Worm (Caenorhabditis elegans): Measurements from ENCODE around the gene puf-5.

The puf-5 gene

DNA sequence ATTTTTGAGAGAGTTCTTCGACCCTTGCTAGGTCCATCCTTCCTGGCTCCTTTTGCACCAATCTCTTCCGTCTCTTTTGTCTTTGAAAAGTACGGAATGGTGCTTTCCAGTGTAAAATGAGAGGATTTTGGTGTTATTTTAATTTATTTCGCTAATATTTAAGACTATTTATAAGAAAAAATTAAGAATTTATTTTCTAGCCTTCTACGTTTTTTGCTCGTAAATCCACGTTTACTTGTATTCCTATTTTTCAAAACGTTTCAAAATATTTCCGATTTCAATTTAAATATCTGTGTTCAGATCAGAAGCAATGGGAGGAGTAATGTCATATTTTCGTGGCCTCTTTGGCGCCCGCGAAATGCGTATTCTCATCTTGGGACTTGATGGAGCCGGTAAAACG lies 6.4 kb downstream of the puf-5 start, which contains the start of gene arl-1:
Gene arl-1 (plus strand): TSS at position 301 of the 400 bp plus-strand sequence.
- no peak for TF ChIP-seq dmd-8 (GFP tag; IDR thresholded peaks at IDR 0.05)
- no peak for TF ChIP-seq unc-39 (tag; optimal IDR thresholded peaks at IDR 0.05)
- TF ChIP-seq ctbp-1 (GFP tag; IDR thresholded peaks at IDR 0.05): no peak
- TF ChIP-seq zip-2 (tag; optimal IDR thresholded peaks at IDR 0.05): no peak
- no peak for TF ChIP-seq fos-1 (tag; optimal IDR thresholded peaks at IDR 0.05)
- no peak for TF ChIP-seq nhr-41 (GFP tag; IDR thresholded peaks at IDR 0.05)
- no peak for TF ChIP-seq D1046.2 (GFP tag; IDR thresholded peaks at IDR 0.05)
- no peak for TF ChIP-seq unc-130 (GFP tag; optimal IDR thresholded peaks at IDR 0.05)
- TF ChIP-seq hlh-11 (tag; optimal IDR thresholded peaks at IDR 0.05): no peak
- no peak for TF ChIP-seq pha-4 (GFP tag; IDR thresholded peaks at IDR 0.05)
- TF ChIP-seq pha-4 (tag; optimal IDR thresholded peaks at IDR 0.05): no peak
- TF ChIP-seq cey-2 (tag; optimal IDR thresholded peaks at IDR 0.05; ENCODE audit: borderline replicate concordance, insufficient read depth): no peak

DNA sequence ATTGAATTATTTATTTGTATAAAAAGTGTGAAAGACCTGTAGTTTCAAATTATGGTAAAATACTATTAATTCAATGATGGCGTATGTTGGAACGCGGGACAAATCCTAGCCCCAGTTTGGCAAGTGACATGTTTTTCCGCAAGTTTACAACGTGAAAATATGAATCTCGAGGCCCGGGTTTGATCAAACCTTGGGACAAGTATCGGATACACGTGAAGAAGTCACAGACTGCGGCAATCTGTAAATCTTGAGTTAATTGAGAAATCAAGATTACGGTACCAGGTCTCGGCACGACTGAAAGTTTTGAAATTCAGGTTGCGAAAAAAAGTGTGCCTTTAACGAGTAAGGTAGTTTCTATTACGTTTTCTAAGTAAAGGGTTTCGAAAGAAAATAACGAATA lies 7.7 kb downstream of the puf-5 start:
- no peak for TF ChIP-seq cey-2 (tag; optimal IDR thresholded peaks at IDR 0.05; ENCODE audit: borderline replicate concordance, insufficient read depth)
- no peak for TF ChIP-seq fos-1 (tag; optimal IDR thresholded peaks at IDR 0.05)
- no peak for TF ChIP-seq ceh-20 (GFP tag; IDR thresholded peaks at IDR 0.05)
- TF ChIP-seq hlh-30 (tag; optimal IDR thresholded peaks at IDR 0.05; ENCODE audit: insufficient read depth): peak; percentile 7
- TF ChIP-seq ama-1 (optimal IDR thresholded peaks at IDR 0.05): peak; percentile 58
- no peak for TF ChIP-seq hif-1 (tag; optimal IDR thresholded peaks at IDR 0.05)
- TF ChIP-seq lin-38 (GFP tag; IDR thresholded peaks at IDR 0.05): 0 out of 2 replicates have a peak, but pooled peaks have one; percentile 28
- TF ChIP-seq T20F7.1 (GFP tag; optimal IDR thresholded peaks at IDR 0.05): no peak

DNA sequence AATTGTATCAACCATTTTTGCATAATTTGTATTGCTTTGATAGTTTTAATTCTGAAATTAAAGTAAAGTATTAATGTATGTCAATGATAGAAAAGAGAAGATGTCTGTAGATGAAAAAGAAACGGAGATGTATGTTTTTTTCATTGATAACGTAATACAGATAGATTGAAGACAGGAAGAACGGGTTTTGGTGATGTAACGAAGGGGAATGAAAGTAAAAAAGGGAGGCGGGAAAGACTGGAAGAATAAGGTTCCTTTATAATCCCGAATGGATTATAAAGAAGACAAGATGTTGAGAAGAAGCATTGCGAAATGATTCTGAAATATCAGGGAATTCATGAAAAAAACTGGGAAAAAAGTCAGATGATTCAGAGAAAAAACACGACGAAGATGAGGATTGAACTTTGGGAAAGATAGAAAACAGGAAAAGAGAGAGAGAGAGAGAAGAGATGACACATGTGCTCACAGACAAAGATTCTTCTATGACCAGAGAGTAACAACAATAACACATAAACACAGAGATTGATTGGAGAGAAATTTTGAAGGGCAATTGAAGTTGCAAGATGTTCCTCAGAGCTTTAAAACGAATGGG lies 9.8 kb downstream of the puf-5 start, which contains the start of gene F54C9.11:
Gene F54C9.11 (minus strand): TSS at position 51 of the 592 bp plus-strand sequence.
- TF ChIP-seq ZK337.2 (GFP tag; IDR thresholded peaks at IDR 0.05): no peak
- peak; percentile 53 for TF ChIP-seq mep-1 (tag; optimal IDR thresholded peaks at IDR 0.05)
- no peak for TF ChIP-seq spr-3 (GFP tag; optimal IDR thresholded peaks at IDR 0.05)
- TF ChIP-seq daf-8 (GFP tag; IDR thresholded peaks at IDR 0.05): no peak
- no peak for TF ChIP-seq T20F7.1 (GFP tag; optimal IDR thresholded peaks at IDR 0.05)
- peak; percentile 83; the same call in 1 of the 2 replicates for TF ChIP-seq T26A8.4 (GFP tag; IDR thresholded peaks at IDR 0.05)
- peak; percentile 18 for TF ChIP-seq rbr-2 (tag; optimal IDR thresholded peaks at IDR 0.05)
- TF ChIP-seq set-16 (GFP tag; IDR thresholded peaks at IDR 0.05): no peak
- peak in 1 of 2 experiments; percentile 24 for TF ChIP-seq hif-1 (tag; optimal IDR thresholded peaks at IDR 0.05)
- TF ChIP-seq nhr-6 (tag; optimal IDR thresholded peaks at IDR 0.05): no peak
- no peak for TF ChIP-seq nhr-76 (tag; optimal IDR thresholded peaks at IDR 0.05)
- TF ChIP-seq lsy-2 (tag; optimal IDR thresholded peaks at IDR 0.05): peak in 1 of 2 experiments; percentile 45
- TF ChIP-seq zag-1 (tag; optimal IDR thresholded peaks at IDR 0.05): no peak
- peak; percentile 16 for TF ChIP-seq nhr-28 (tag; optimal IDR thresholded peaks at IDR 0.05)
- peak; percentile 65 for TF ChIP-seq hlh-11 (tag; optimal IDR thresholded peaks at IDR 0.05)
- no peak for TF ChIP-seq Y5F2A.4 (GFP tag; optimal IDR thresholded peaks at IDR 0.05)
- peak; percentile 57 for TF ChIP-seq hlh-30 (tag; optimal IDR thresholded peaks at IDR 0.05; ENCODE audit: insufficient read depth)
- TF ChIP-seq ceh-82 (tag; optimal IDR thresholded peaks at IDR 0.05): no peak
- no peak for TF ChIP-seq R02D3.7 (tag; optimal IDR thresholded peaks at IDR 0.05)
- peak; percentile 51 for TF ChIP-seq nhr-48 (tag; optimal IDR thresholded peaks at IDR 0.05)
- TF ChIP-seq lim-7 (GFP tag; IDR thresholded peaks at IDR 0.05): no peak
- peak; percentile 43; the same call in 1 of the 2 replicates for TF ChIP-seq ctbp-1 (GFP tag; IDR thresholded peaks at IDR 0.05)
- TF ChIP-seq dve-1 (tag; optimal IDR thresholded peaks at IDR 0.05; ENCODE audit: insufficient read depth): peak; percentile 31
- TF ChIP-seq fos-1 (tag; optimal IDR thresholded peaks at IDR 0.05): no peak
- TF ChIP-seq zip-11 (GFP tag; IDR thresholded peaks at IDR 0.05): no peak
- no peak for TF ChIP-seq gei-8 (GFP tag; optimal IDR thresholded peaks at IDR 0.05)
- TF ChIP-seq nhr-41 (GFP tag; IDR thresholded peaks at IDR 0.05): no peak
- TF ChIP-seq mxl-3 (GFP tag; optimal IDR thresholded peaks at IDR 0.05): peak; percentile 4
- TF ChIP-seq daf-19 (GFP tag; conservative IDR thresholded peaks at IDR 0.05): no peak
- TF ChIP-seq nhr-102 (tag; optimal IDR thresholded peaks at IDR 0.05): no peak
- TF ChIP-seq daf-16 (GFP tag; optimal IDR thresholded peaks at IDR 0.05): peak in 1 of 2 experiments; percentile 57
- no peak for TF ChIP-seq daf-16 (tag; optimal IDR thresholded peaks at IDR 0.05)
- no peak for TF ChIP-seq saeg-2 (GFP tag; IDR thresholded peaks at IDR 0.05)
- TF ChIP-seq mdl-1 (tag; optimal IDR thresholded peaks at IDR 0.05): peak in 1 of 2 experiments; percentile 55

All from whole organism, L4 larva.